Worm (Caenorhabditis elegans) whole organism, young adult: ENCODE data around the gene eor-2.

Experiments
- B0019.2 ChIP-seq: fragments of 200-800 bp; sonication (Bioruptor generic); conservative IDR thresholded peaks from 2 replicates; pipeline ENCODE4 v1.3.6; 2022; ENCODE audit warnings: missing genetic modification reagents, missing genetic modification characterization, missing compliant biosample characterization
- F10E7.11 ChIP-seq: sonication (generic microtip); optimal IDR thresholded peaks from 2 replicates; lab custom pipeline; 2017; ENCODE audit warnings: mild to moderate bottlenecking, missing genetic modification characterization, moderate library complexity, missing compliant biosample characterization
- F23B12.7 ChIP-seq: sonication (generic microtip); optimal IDR thresholded peaks from 2 replicates; lab custom pipeline; 2017; ENCODE audit warnings: missing genetic modification characterization, mild to moderate bottlenecking, missing compliant biosample characterization, antibody characterized with exemption, moderate library complexity; ENCODE audit not compliant: insufficient read depth
- F55B11.4 ChIP-seq: sonication (generic microtip); optimal IDR thresholded peaks from 2 replicates; lab custom pipeline; 2016; ENCODE audit warnings: missing compliant biosample characterization, missing genetic modification characterization, borderline replicate concordance; ENCODE audit not compliant: insufficient read depth
- T26A5.8 ChIP-seq: sonication (generic microtip); optimal IDR thresholded peaks from 2 replicates; lab custom pipeline; 2016; ENCODE audit warnings: missing genetic modification characterization, missing compliant biosample characterization
- akir-1 ChIP-seq: fragments of 200-800 bp; sonication (Bioruptor generic); optimal IDR thresholded peaks from 2 replicates; lab custom pipeline; 2018; ENCODE audit warnings: mild to moderate bottlenecking, missing genetic modification characterization, moderate library complexity, missing compliant biosample characterization
- aptf-3 ChIP-seq: fragments of 200-800 bp; sonication (Bioruptor generic); IDR thresholded peaks from 2 replicates; pipeline ENCODE4 v1.3.6; 2022; ENCODE audit warnings: missing genetic modification characterization, missing compliant biosample characterization
- athp-1 ChIP-seq: sonication (generic microtip); optimal IDR thresholded peaks from 2 replicates; lab custom pipeline; 2017; ENCODE audit warnings: mild to moderate bottlenecking, missing genetic modification characterization, missing compliant biosample characterization
- bed-2 ChIP-seq: fragments of 200-800 bp; sonication (Bioruptor generic); IDR thresholded peaks from 2 replicates; pipeline ENCODE4 v1.3.6; 2022; ENCODE audit warnings: missing genetic modification reagents, missing genetic modification characterization, missing compliant biosample characterization
- ceh-100 ChIP-seq: fragments of 200-800 bp; sonication (Bioruptor generic); IDR thresholded peaks from 2 replicates; pipeline ENCODE4 v1.3.6; 2022; ENCODE audit warnings: missing genetic modification reagents, missing genetic modification characterization, missing compliant biosample characterization
- ceh-27 ChIP-seq: fragments of 200-800 bp; sonication (Bioruptor generic); optimal IDR thresholded peaks from 2 replicates; lab custom pipeline; 2018; ENCODE audit warnings: mild to moderate bottlenecking, missing genetic modification characterization, moderate library complexity, missing compliant biosample characterization
- dox-1 ChIP-seq: fragments of 200-800 bp; sonication (Bioruptor generic); IDR thresholded peaks from 2 replicates; pipeline ENCODE4 v1.3.6; 2022; ENCODE audit warnings: missing genetic modification reagents, missing genetic modification characterization, missing compliant biosample characterization
- dpff-1 ChIP-seq: sonication (generic microtip); optimal IDR thresholded peaks from 2 replicates; lab custom pipeline; 2017; ENCODE audit warnings: mild to moderate bottlenecking, missing genetic modification characterization, missing compliant biosample characterization
- efl-1 ChIP-seq: fragments of 150-350 bp; optimal IDR thresholded peaks from 2 replicates; lab custom pipeline; 2014; ENCODE audit warnings: missing biosample characterization, missing genetic modification reagents, missing genetic modification characterization
- egl-18 ChIP-seq: fragments of 200-800 bp; sonication (Bioruptor generic); IDR thresholded peaks from 2 replicates; pipeline ENCODE4 v1.3.6; 2022; ENCODE audit warnings: missing genetic modification reagents, missing genetic modification characterization, missing compliant biosample characterization
- egrh-3 ChIP-seq: fragments of 200-800 bp; sonication (Bioruptor generic); IDR thresholded peaks from 2 replicates; pipeline ENCODE4 v1.3.6; 2022; ENCODE audit warnings: missing genetic modification reagents, missing genetic modification characterization, missing compliant biosample characterization
- ekl-4 ChIP-seq: fragments of 200-800 bp; sonication (Bioruptor generic); IDR thresholded peaks from 2 replicates; pipeline ENCODE4 v1.3.6; 2022; ENCODE audit warnings: missing genetic modification reagents, missing genetic modification characterization, missing compliant biosample characterization
- fkh-3 ChIP-seq: sonication (generic microtip); optimal IDR thresholded peaks from 2 replicates; lab custom pipeline; 2016; ENCODE audit warnings: mild to moderate bottlenecking, missing genetic modification characterization, missing compliant biosample characterization
- hlh-12 ChIP-seq: sonication (generic microtip); optimal IDR thresholded peaks from 2 replicates; lab custom pipeline; 2016; ENCODE audit warnings: missing genetic modification characterization, missing compliant biosample characterization
- hlh-26 ChIP-seq: fragments of 200-800 bp; sonication (Bioruptor generic); conservative IDR thresholded peaks from 2 replicates; pipeline ENCODE4 v1.3.6; 2022; ENCODE audit warnings: missing genetic modification reagents, missing genetic modification characterization, missing compliant biosample characterization
- hrde-1 ChIP-seq: sonication (generic microtip); optimal IDR thresholded peaks from 2 replicates; lab custom pipeline; 2016; ENCODE audit warnings: missing genetic modification characterization, mild to moderate bottlenecking, missing compliant biosample characterization, moderate library complexity, missing genotype, missing genetic modification reagents, borderline replicate concordance
- let-607 ChIP-seq, 2 experiments: fragments of 200-800 bp in 1 of 2; sonication (Bioruptor generic) in 1 of 2; sonication (generic microtip) in 1 of 2; optimal IDR thresholded peaks; 2 replicates each; lab custom pipeline; 2016 to 2018; ENCODE audit warnings: mild to moderate bottlenecking in 2 of 2, missing compliant biosample characterization in 2 of 2, missing genetic modification characterization in 2 of 2, moderate library complexity in 2 of 2, missing genotype in 1 of 2
- lin-35 ChIP-seq, 3 experiments: fragments of 150-350 bp in 2 of 3; sonication (generic microtip) in 1 of 3; optimal IDR thresholded peaks; 2 replicates each; lab custom pipeline; 2014 to 2018; ENCODE audit warnings: missing biosample characterization in 3 of 3, missing genetic modification characterization in 3 of 3, missing genetic modification reagents in 3 of 3
- lin-40 ChIP-seq: sonication (generic microtip); optimal IDR thresholded peaks from 2 replicates; lab custom pipeline; 2016; ENCODE audit warnings: missing genetic modification characterization, mild to moderate bottlenecking, missing compliant biosample characterization, missing genotype, missing genetic modification reagents
- lin-54 ChIP-seq: fragments of 200-800 bp; sonication (Bioruptor generic); optimal IDR thresholded peaks from 2 replicates; lab custom pipeline; 2018; ENCODE audit warnings: mild to moderate bottlenecking, missing genetic modification characterization, missing compliant biosample characterization
- mcd-1 ChIP-seq: fragments of 200-800 bp; sonication (Bioruptor generic); IDR thresholded peaks from 2 replicates; pipeline ENCODE4 v1.3.6; 2022; ENCODE audit warnings: missing genetic modification reagents, missing genetic modification characterization, missing compliant biosample characterization
- nhr-179 ChIP-seq: sonication (generic microtip); optimal IDR thresholded peaks from 2 replicates; lab custom pipeline; 2016; ENCODE audit warnings: mild to moderate bottlenecking, missing genetic modification characterization, missing compliant biosample characterization
- nhr-80 ChIP-seq: sonication (generic microtip); optimal IDR thresholded peaks from 2 replicates; lab custom pipeline; 2016; ENCODE audit warnings: missing genetic modification characterization, missing compliant biosample characterization
- unc-62 ChIP-seq: fragments of 150-350 bp; optimal IDR thresholded peaks from 2 replicates; lab custom pipeline; 2014; ENCODE audit warnings: missing biosample characterization, missing genetic modification reagents, missing genetic modification characterization
- zfh-2 ChIP-seq: fragments of 200-800 bp; sonication (Bioruptor generic); conservative IDR thresholded peaks from 2 replicates; pipeline ENCODE4 v1.3.6; 2022; ENCODE audit warnings: missing genetic modification reagents, missing genetic modification characterization, missing compliant biosample characterization

The eor-2 gene

DNA sequence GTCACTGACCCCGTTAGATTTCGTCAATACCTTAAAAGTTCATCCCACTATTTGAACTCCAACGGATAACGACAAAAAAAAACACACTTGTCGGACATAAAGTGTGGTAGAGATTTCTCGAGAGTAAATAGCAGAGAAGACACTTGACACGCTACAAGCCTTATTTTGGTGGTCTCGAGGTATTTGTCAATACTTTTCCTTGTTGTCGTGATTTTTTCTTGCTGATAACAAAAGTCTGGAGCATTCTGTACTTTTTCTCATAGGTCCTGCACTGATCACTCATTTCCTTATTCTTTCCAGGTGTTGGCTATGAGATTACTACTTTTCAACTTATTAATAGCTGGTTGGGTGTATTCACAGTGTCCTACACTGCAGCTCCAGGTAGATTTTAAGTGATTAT is 30.4 kb upstream of the eor-2 start, which contains the start of gene lron-1:
lron-1 (plus strand) TSS at position 301 of the 400 bp plus-strand sequence.
- TF ChIP-seq unc-62 (GFP tag; lab: Kevin White, UChicago): no peak
- TF ChIP-seq hlh-12 (tag; lab: Kevin White, UChicago): no peak
- TF ChIP-seq F10E7.11 (tag; lab: Kevin White, UChicago): no peak
- no peak for TF ChIP-seq ekl-4 (GFP tag; lab: Robert Waterston, UW)
- TF ChIP-seq mcd-1 (GFP tag; lab: Robert Waterston, UW): no peak
- no peak for TF ChIP-seq dox-1 (GFP tag; lab: Robert Waterston, UW)
- TF ChIP-seq akir-1: no peak
- no peak for TF ChIP-seq bed-2
- no peak for TF ChIP-seq F23B12.7 (tag; lab: Kevin White, UChicago)
- no peak for TF ChIP-seq B0019.2 (GFP tag; lab: Robert Waterston, UW)
- TF ChIP-seq nhr-179 (tag; lab: Kevin White, UChicago): no peak
- no peak for TF ChIP-seq aptf-3
- no peak for TF ChIP-seq hrde-1
- no peak for TF ChIP-seq ceh-27 (GFP tag; lab: Kevin White, UChicago)
- no peak for TF ChIP-seq F55B11.4 (tag; lab: Kevin White, UChicago)
- TF ChIP-seq lin-40 (tag; lab: Kevin White, UChicago): no peak
- TF ChIP-seq lin-35 (GFP tag; optimal IDR thresholded peaks at IDR 0.05; lab: Kevin White, UChicago): no peak
- no peak for TF ChIP-seq efl-1 (GFP tag; lab: Kevin White, UChicago)
- TF ChIP-seq lin-54 (GFP tag; lab: Kevin White, UChicago): no peak

DNA sequence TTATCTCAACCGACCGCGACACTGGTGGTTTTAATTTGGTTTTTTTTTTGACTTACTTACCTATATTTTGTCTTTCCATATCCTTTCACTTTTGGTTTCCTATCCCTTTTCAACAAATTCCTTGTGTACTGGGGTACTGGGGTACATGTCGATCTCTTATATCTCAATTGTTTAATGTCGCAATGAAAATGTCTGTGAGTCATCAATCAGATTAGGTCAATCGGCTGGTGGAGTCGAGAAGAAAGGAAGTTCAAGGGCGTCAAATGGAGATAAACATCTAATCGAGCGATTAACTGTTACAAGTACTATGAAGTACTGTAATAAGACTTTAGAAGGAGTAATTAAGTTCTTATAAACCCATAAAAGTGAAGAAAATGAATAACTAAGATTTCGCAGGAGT is 26.9 kb upstream of the eor-2 start:
- no peak for TF ChIP-seq hlh-26
- no peak for TF ChIP-seq let-607 (tag; optimal IDR thresholded peaks at IDR 0.05; lab: Kevin White, UChicago)
- TF ChIP-seq fkh-3 (tag; lab: Kevin White, UChicago): no peak
- no peak for TF ChIP-seq dpff-1
- no peak for TF ChIP-seq ceh-100 (GFP tag; lab: Robert Waterston, UW)
- TF ChIP-seq unc-62 (GFP tag; lab: Kevin White, UChicago): peak; percentile 70
- TF ChIP-seq, all 124 proteins: peak for 1

DNA sequence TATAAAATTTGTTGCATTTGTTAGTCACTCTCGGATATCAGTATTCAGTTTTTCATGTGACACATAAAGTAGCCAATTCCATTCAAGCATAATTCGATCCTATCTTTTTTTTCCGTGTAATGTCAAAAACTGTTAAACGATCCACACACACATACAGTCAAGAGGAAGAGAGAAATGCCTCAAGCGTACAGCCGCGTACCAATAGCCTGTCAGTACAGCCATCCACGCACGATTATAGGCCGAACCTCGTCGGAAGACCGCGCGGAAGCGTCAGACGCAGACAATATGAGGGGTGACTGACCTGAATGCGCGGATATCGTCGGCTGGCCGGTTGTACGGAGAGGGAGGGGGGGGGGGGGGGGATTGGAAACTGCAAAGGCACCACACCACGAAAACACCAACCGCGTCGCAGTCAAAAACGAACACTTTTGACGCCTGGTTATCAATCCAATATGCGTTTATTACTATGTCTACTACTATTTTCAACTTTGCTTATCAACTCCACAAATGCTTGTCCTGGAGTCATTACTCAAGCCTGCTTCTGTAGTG is 25.2 kb upstream of the eor-2 start, which contains the start of gene let-4:
let-4 (plus strand) TSS at position 357 of the 549 bp plus-strand sequence.
- TF ChIP-seq egl-18 (GFP tag; lab: Robert Waterston, UW) (no peak), T26A5.8 (tag; lab: Kevin White, UChicago) (no peak), zfh-2 (GFP tag; lab: Robert Waterston, UW) (peak; percentile 80), egrh-3 (GFP tag; lab: Robert Waterston, UW) (peak; percentile 55; the same call in 1 of the 2 replicates)

DNA sequence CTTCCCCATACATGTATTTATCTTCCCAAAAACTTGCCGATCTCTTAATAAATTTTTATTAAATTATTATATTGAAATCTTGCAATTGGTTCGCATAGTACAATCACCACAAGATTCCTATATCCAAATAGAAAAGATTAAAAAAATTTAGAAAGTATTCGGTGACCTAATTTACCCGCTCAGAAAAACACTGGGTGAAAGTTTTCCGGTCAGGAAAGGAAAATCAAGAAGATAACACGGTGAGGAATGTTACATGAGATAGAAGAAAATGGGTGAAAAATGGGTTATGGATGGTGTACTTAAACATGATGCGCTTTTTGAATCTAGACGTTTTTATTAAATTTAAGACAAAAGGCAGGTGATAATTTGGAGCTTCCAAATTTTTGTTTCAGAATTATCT is 22.0 kb upstream of the eor-2 start:
- no peak for TF ChIP-seq athp-1 (tag; lab: Kevin White, UChicago)

DNA sequence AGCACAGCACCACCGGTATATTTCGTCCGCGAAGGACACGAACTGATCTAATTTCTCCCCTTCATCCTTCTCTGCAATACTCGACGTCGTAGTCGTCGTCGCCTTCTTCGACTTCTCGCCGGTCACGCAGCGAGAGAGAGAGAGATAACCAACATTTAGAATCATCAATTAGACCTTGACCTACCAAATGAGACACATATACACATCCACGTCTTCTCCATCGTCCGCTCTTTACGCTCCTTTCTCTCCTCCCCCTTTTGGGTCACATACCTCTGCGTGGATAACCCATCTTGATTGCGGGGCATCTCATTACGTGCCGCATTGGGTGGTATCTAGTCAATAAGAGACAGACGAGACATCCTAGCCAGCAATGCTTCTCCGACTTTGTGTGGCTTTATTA is 21.4 kb upstream of the eor-2 start, which contains the start of gene sym-1:
sym-1 (plus strand) TSS at position 194 of the 400 bp plus-strand sequence.
- TF ChIP-seq zfh-2 (GFP tag; lab: Robert Waterston, UW): peak; percentile 36; the same call in 1 of the 2 replicates
- no peak for TF ChIP-seq nhr-80 (tag; lab: Kevin White, UChicago)
